Worm (Caenorhabditis elegans) whole organism, young adult: ENCODE data around the gene fsn-1.

Experiments used
- B0035.1 ChIP-seq: sonication (generic microtip); optimal IDR thresholded peaks from 2 replicates; lab custom pipeline; 2016; ENCODE audit warnings: missing genetic modification characterization, mild to moderate bottlenecking, missing compliant biosample characterization, missing genotype, missing genetic modification reagents
- C06A6.2 ChIP-seq: fragments of 200-800 bp; sonication (Bioruptor generic); conservative IDR thresholded peaks from 2 replicates; pipeline ENCODE4 v1.3.6; 2022; ENCODE audit warnings: missing genetic modification characterization, missing compliant biosample characterization
- F33H1.4 ChIP-seq: fragments of 200-800 bp; sonication (Bioruptor generic); IDR thresholded peaks from 2 replicates; pipeline ENCODE4 v1.3.6; 2022; ENCODE audit warnings: missing genetic modification reagents, missing genetic modification characterization, missing compliant biosample characterization
- F39B2.1 ChIP-seq: fragments of 200-800 bp; sonication (Bioruptor generic); IDR thresholded peaks from 2 replicates; pipeline ENCODE4 v1.3.6; 2022; ENCODE audit warnings: missing genetic modification reagents, missing genetic modification characterization, missing compliant biosample characterization
- F57A8.1 ChIP-seq: fragments of 200-800 bp; sonication (Bioruptor generic); optimal IDR thresholded peaks from 2 replicates; lab custom pipeline; 2018; ENCODE audit warnings: mild to moderate bottlenecking, missing genetic modification characterization, moderate library complexity, missing compliant biosample characterization
- K11D2.4 ChIP-seq: fragments of 200-800 bp; sonication (Bioruptor generic); IDR thresholded peaks from 2 replicates; pipeline ENCODE4 v1.3.6; 2022; ENCODE audit warnings: missing genetic modification reagents, missing genetic modification characterization, missing compliant biosample characterization
- K12H6.12 ChIP-seq: fragments of 200-800 bp; sonication (Bioruptor generic); optimal IDR thresholded peaks from 2 replicates; lab custom pipeline; 2018; ENCODE audit warnings: mild to moderate bottlenecking, missing genetic modification characterization, missing compliant biosample characterization
- Y56A3A.18 ChIP-seq: fragments of 200-800 bp; sonication (Bioruptor generic); IDR thresholded peaks from 2 replicates; pipeline ENCODE4 v1.3.6; 2022; ENCODE audit warnings: missing genetic modification reagents, missing genetic modification characterization, missing compliant biosample characterization
- Y79H2A.3 ChIP-seq: fragments of 200-800 bp; sonication (Bioruptor generic); conservative IDR thresholded peaks from 2 replicates; pipeline ENCODE4 v1.3.6; 2022; ENCODE audit warnings: missing genetic modification reagents, missing genetic modification characterization, missing compliant biosample characterization
- Y95B8A.8 ChIP-seq: fragments of 200-800 bp; sonication (Bioruptor generic); IDR thresholded peaks from 2 replicates; pipeline ENCODE4 v1.3.6; 2022; ENCODE audit warnings: missing genetic modification reagents, missing genetic modification characterization, missing compliant biosample characterization
- ZK185.1 ChIP-seq: sonication (generic microtip); optimal IDR thresholded peaks from 2 replicates; lab custom pipeline; 2016; ENCODE audit warnings: mild to moderate bottlenecking, missing genetic modification characterization, missing compliant biosample characterization; ENCODE audit not compliant: poor library complexity, severe bottlenecking
- attf-3 ChIP-seq: fragments of 200-800 bp; sonication (Bioruptor generic); conservative IDR thresholded peaks from 2 replicates; pipeline ENCODE4 v1.3.6; 2022; ENCODE audit warnings: missing genetic modification reagents, missing genetic modification characterization, missing compliant biosample characterization
- attf-6 ChIP-seq: fragments of 200-800 bp; sonication (Bioruptor generic); IDR thresholded peaks from 2 replicates; pipeline ENCODE4 v1.3.6; 2022; ENCODE audit warnings: missing genetic modification reagents, missing genetic modification characterization, missing compliant biosample characterization
- bed-2 ChIP-seq: fragments of 200-800 bp; sonication (Bioruptor generic); IDR thresholded peaks from 2 replicates; pipeline ENCODE4 v1.3.6; 2022; ENCODE audit warnings: missing genetic modification reagents, missing genetic modification characterization, missing compliant biosample characterization
- cebp-1 ChIP-seq, 2 experiments: fragments of 200-800 bp in 1 of 2; sonication (Bioruptor generic) in 1 of 2; sonication (generic microtip) in 1 of 2; IDR thresholded peaks in 1 of 2; optimal IDR thresholded peaks in 1 of 2; 2 replicates each; pipeline versions ENCODE4 v1.3.6 to Lab custom; 2017 to 2022; ENCODE audit warnings: missing compliant biosample characterization in 2 of 2, missing genetic modification characterization in 2 of 2, mild to moderate bottlenecking in 1 of 2, missing genetic modification reagents in 1 of 2, moderate library complexity in 1 of 2
- die-1 ChIP-seq: sonication (generic microtip); optimal IDR thresholded peaks from 2 replicates; lab custom pipeline; 2016; ENCODE audit warnings: missing genotype, mild to moderate bottlenecking, missing genetic modification characterization, missing compliant biosample characterization
- efl-1 ChIP-seq: fragments of 150-350 bp; optimal IDR thresholded peaks from 2 replicates; lab custom pipeline; 2014; ENCODE audit warnings: missing biosample characterization, missing genetic modification reagents, missing genetic modification characterization
- egl-18 ChIP-seq: fragments of 200-800 bp; sonication (Bioruptor generic); IDR thresholded peaks from 2 replicates; pipeline ENCODE4 v1.3.6; 2022; ENCODE audit warnings: missing genetic modification reagents, missing genetic modification characterization, missing compliant biosample characterization
- egl-44 ChIP-seq: fragments of 200-800 bp; sonication (Bioruptor generic); IDR thresholded peaks from 2 replicates; pipeline ENCODE4 v1.3.6; 2022; ENCODE audit warnings: missing genetic modification reagents, missing genetic modification characterization, missing compliant biosample characterization
- him-1 ChIP-seq: sonication (generic microtip); optimal IDR thresholded peaks from 2 replicates; lab custom pipeline; 2016; ENCODE audit warnings: missing genotype, missing genetic modification reagents, missing genetic modification characterization, missing compliant biosample characterization
- hlh-12 ChIP-seq: sonication (generic microtip); optimal IDR thresholded peaks from 2 replicates; lab custom pipeline; 2016; ENCODE audit warnings: missing genetic modification characterization, missing compliant biosample characterization
- hmg-1.2 ChIP-seq: fragments of 200-800 bp; sonication (Bioruptor generic); IDR thresholded peaks from 2 replicates; pipeline ENCODE4 v1.3.6; 2022; ENCODE audit warnings: missing genetic modification reagents, missing genetic modification characterization, missing compliant biosample characterization
- hmg-20 ChIP-seq: fragments of 200-800 bp; sonication (Bioruptor generic); IDR thresholded peaks from 2 replicates; pipeline ENCODE4 v1.3.6; 2022; ENCODE audit warnings: missing genetic modification reagents, missing genetic modification characterization, missing compliant biosample characterization
- let-607 ChIP-seq, 2 experiments: fragments of 200-800 bp in 1 of 2; sonication (Bioruptor generic) in 1 of 2; sonication (generic microtip) in 1 of 2; optimal IDR thresholded peaks; 2 replicates each; lab custom pipeline; 2016 to 2018; ENCODE audit warnings: mild to moderate bottlenecking in 2 of 2, missing compliant biosample characterization in 2 of 2, missing genetic modification characterization in 2 of 2, moderate library complexity in 2 of 2, missing genotype in 1 of 2
- lin-54 ChIP-seq: fragments of 200-800 bp; sonication (Bioruptor generic); optimal IDR thresholded peaks from 2 replicates; lab custom pipeline; 2018; ENCODE audit warnings: mild to moderate bottlenecking, missing genetic modification characterization, missing compliant biosample characterization
- madf-10 ChIP-seq: sonication (generic microtip); optimal IDR thresholded peaks from 2 replicates; lab custom pipeline; 2016; ENCODE audit warnings: mild to moderate bottlenecking, missing genetic modification characterization, missing compliant biosample characterization
- madf-6 ChIP-seq: fragments of 200-800 bp; sonication (Bioruptor generic); IDR thresholded peaks from 2 replicates; pipeline ENCODE4 v1.3.6; 2022; ENCODE audit warnings: missing genetic modification reagents, missing genetic modification characterization, missing compliant biosample characterization
- madf-8 ChIP-seq: fragments of 200-800 bp; sonication (Bioruptor generic); conservative IDR thresholded peaks from 2 replicates; pipeline ENCODE4 v1.3.6; 2022; ENCODE audit warnings: missing genetic modification reagents, missing genetic modification characterization, missing compliant biosample characterization
- mxl-1 ChIP-seq: sonication (generic microtip); optimal IDR thresholded peaks from 2 replicates; lab custom pipeline; 2016; ENCODE audit warnings: missing genetic modification characterization, missing compliant biosample characterization
- nfya-1 ChIP-seq: sonication (generic microtip); optimal IDR thresholded peaks from 2 replicates; lab custom pipeline; 2017; ENCODE audit warnings: antibody characterized with exemption, missing compliant biosample characterization, missing genetic modification characterization, borderline replicate concordance; ENCODE audit not compliant: insufficient read depth
- nhr-27 ChIP-seq: fragments of 200-800 bp; sonication (Bioruptor generic); optimal IDR thresholded peaks from 2 replicates; lab custom pipeline; 2018; ENCODE audit warnings: mild to moderate bottlenecking, missing genetic modification characterization, moderate library complexity, missing compliant biosample characterization
- pbrm-1 ChIP-seq: fragments of 200-800 bp; sonication (Bioruptor generic); IDR thresholded peaks from 2 replicates; pipeline ENCODE4 v1.3.6; 2022; ENCODE audit warnings: missing genetic modification reagents, missing genetic modification characterization, missing compliant biosample characterization
- pha-4 ChIP-seq: fragments of 150-350 bp; sonication (generic microtip); optimal IDR thresholded peaks from 2 replicates; lab custom pipeline; 2014; ENCODE audit warnings: missing biosample characterization, missing genetic modification reagents, missing genetic modification characterization
- rcor-1 ChIP-seq: fragments of 200-800 bp; sonication (Bioruptor generic); IDR thresholded peaks from 2 replicates; pipeline ENCODE4 v1.3.6; 2022; ENCODE audit warnings: missing genetic modification reagents, missing genetic modification characterization, missing compliant biosample characterization
- repo-1 ChIP-seq: sonication (generic microtip); optimal IDR thresholded peaks from 2 replicates; lab custom pipeline; 2017; ENCODE audit warnings: mild to moderate bottlenecking, missing genetic modification characterization, missing compliant biosample characterization
- snpc-1.1 ChIP-seq: sonication (generic microtip); optimal IDR thresholded peaks from 2 replicates; lab custom pipeline; 2017; ENCODE audit warnings: missing genetic modification characterization, mild to moderate bottlenecking, missing compliant biosample characterization, antibody characterized with exemption, moderate library complexity, missing genotype, missing genetic modification reagents; ENCODE audit not compliant: insufficient read depth
- snpc-1.3 ChIP-seq: sonication (generic microtip); optimal IDR thresholded peaks from 2 replicates; lab custom pipeline; 2017; ENCODE audit warnings: missing genetic modification characterization, mild to moderate bottlenecking, missing compliant biosample characterization, antibody characterized with exemption, moderate library complexity, missing genotype, missing genetic modification reagents; ENCODE audit not compliant: insufficient read depth
- tbx-9 ChIP-seq: sonication (generic microtip); optimal IDR thresholded peaks from 2 replicates; lab custom pipeline; 2016; ENCODE audit warnings: borderline replicate concordance, missing genetic modification characterization, inconsistent platforms, missing compliant biosample characterization
- ztf-26 ChIP-seq: sonication (generic microtip); optimal IDR thresholded peaks from 2 replicates; lab custom pipeline; 2017; ENCODE audit warnings: missing genetic modification characterization, missing compliant biosample characterization
- ztf-3 ChIP-seq: fragments of 200-800 bp; sonication (Bioruptor generic); optimal IDR thresholded peaks from 2 replicates; lab custom pipeline; 2018; ENCODE audit warnings: mild to moderate bottlenecking, missing genetic modification characterization, missing compliant biosample characterization

fsn-1 gene

ce11 chrIII:4962886-4963285, 25.8 kb downstream of the fsn-1 start, which contains the start of gene C27F2.9 (continued):
- TF ChIP-seq K12H6.12 (tag; lab: Kevin White, UChicago), result peak; percentile 54
- no peak for TF ChIP-seq ztf-3 (GFP tag; lab: Kevin White, UChicago)
- TF ChIP-seq let-607 (tag; optimal IDR thresholded peaks at IDR 0.05; lab: Kevin White, UChicago), result peak in 1 of 2 experiments; percentile 22
- peak; percentile 54 for TF ChIP-seq snpc-1.3 (tag; lab: Kevin White, UChicago)
- TF ChIP-seq rcor-1 (GFP tag; lab: Robert Waterston, UW), result peak; percentile 90
- TF ChIP-seq F33H1.4 (GFP tag; lab: Robert Waterston, UW), result peak; percentile 79
- peak; percentile 35 for TF ChIP-seq madf-10 (tag; lab: Kevin White, UChicago)
- no peak for TF ChIP-seq Y95B8A.8 (GFP tag; lab: Robert Waterston, UW)
- peak; percentile 56 for TF ChIP-seq repo-1
- no peak for TF ChIP-seq F39B2.1
- peak; percentile 85 for TF ChIP-seq hmg-20 (GFP tag; lab: Robert Waterston, UW)
- no peak for TF ChIP-seq egl-18 (GFP tag; lab: Robert Waterston, UW)
- peak; percentile 93 for TF ChIP-seq efl-1 (GFP tag; lab: Kevin White, UChicago)
- no peak for TF ChIP-seq mxl-1
- peak; percentile 100 for TF ChIP-seq lin-54 (GFP tag; lab: Kevin White, UChicago)
- TF ChIP-seq tbx-9 (tag; lab: Kevin White, UChicago), result no peak
- peak; percentile 73 for TF ChIP-seq pbrm-1 (GFP tag; lab: Robert Waterston, UW)
- no peak for TF ChIP-seq attf-6 (GFP tag; lab: Robert Waterston, UW)
- TF ChIP-seq hmg-1.2 (GFP tag; lab: Robert Waterston, UW), result peak; percentile 67

- TF ChIP-seq hlh-12 (tag; lab: Kevin White, UChicago), result no peak
- TF ChIP-seq nhr-27 (tag; lab: Kevin White, UChicago), result no peak
- no peak for TF ChIP-seq repo-1
- no peak for TF ChIP-seq attf-3 (GFP tag; lab: Robert Waterston, UW)
- TF ChIP-seq snpc-1.1 (tag; lab: Kevin White, UChicago), result no peak
- no peak for TF ChIP-seq F57A8.1 (GFP tag; lab: Kevin White, UChicago)
Observed at ce11 chrIII:4965271-4965670, 28.1 kb downstream of the fsn-1 start, which contains the start of gene nca-2. TSS of gene nca-2 (plus strand) at chrIII:4965571.

- TF ChIP-seq die-1 (tag; lab: Kevin White, UChicago) (no peak), Y56A3A.18 (GFP tag; lab: Robert Waterston, UW) (no peak), pha-4 (tag; lab: Kevin White, UChicago) (no peak), him-1 (tag; lab: Kevin White, UChicago) (no peak), ZK185.1 (tag; lab: Kevin White, UChicago) (no peak), mxl-1 (no peak), B0035.1 (tag; lab: Kevin White, UChicago) (no peak), madf-6 (GFP tag; lab: Robert Waterston, UW) (no peak), egl-44 (GFP tag; lab: Robert Waterston, UW) (no peak), K11D2.4 (GFP tag; lab: Robert Waterston, UW) (no peak), cebp-1 (GFP tag; IDR thresholded peaks at IDR 0.05; lab: Robert Waterston, UW) (no peak), cebp-1 (tag; optimal IDR thresholded peaks at IDR 0.05; lab: Kevin White, UChicago) (no peak), snpc-1.3 (tag; lab: Kevin White, UChicago) (no peak), ztf-26 (tag; lab: Kevin White, UChicago) (no peak), Y79H2A.3 (GFP tag; lab: Robert Waterston, UW) (no peak), C06A6.2 (GFP tag; lab: Robert Waterston, UW) (no peak), rcor-1 (GFP tag; lab: Robert Waterston, UW) (no peak), madf-8 (GFP tag; lab: Robert Waterston, UW) (no peak), nfya-1 (tag; lab: Kevin White, UChicago) (no peak), bed-2 (GFP tag; lab: Robert Waterston, UW) (no peak)
Observed at ce11 chrIII:4967236-4967635, 30.1 kb downstream of the fsn-1 start.
